Fruit fly (Drosophila melanogaster) whole organism, embryonic: ENCODE measurements around the gene Cpr67Fb.

ENCODE experiments used
- Asciz ChIP-seq: fragments of 200-800 bp; sonication (Bioruptor generic); optimal IDR thresholded peaks from 2 replicates; lab custom pipeline; 2017; ENCODE audit warnings: missing biosample characterization, mild to moderate bottlenecking, missing genetic modification characterization, missing genetic modification reagents
- Atf-2 ChIP-seq: fragments of 200-800 bp; sonication (Bioruptor generic); optimal IDR thresholded peaks from 2 replicates; lab custom pipeline; 2016; ENCODE audit warnings: missing biosample characterization, missing genetic modification characterization
- CG12744 ChIP-seq: fragments of 200-800 bp; sonication (Bioruptor generic); optimal IDR thresholded peaks from 2 replicates; lab custom pipeline; 2016; ENCODE audit warnings: missing biosample characterization, missing genetic modification characterization
- CG15696 ChIP-seq: fragments of 200-800 bp; sonication (Bioruptor generic); optimal IDR thresholded peaks from 2 replicates; lab custom pipeline; 2019; ENCODE audit warnings: missing biosample characterization, mild to moderate bottlenecking, missing genetic modification characterization, moderate library complexity
- CG16863 ChIP-seq: fragments of 200-800 bp; sonication (Bioruptor generic); optimal IDR thresholded peaks from 3 replicates; lab custom pipeline; 2016; ENCODE audit warnings: missing biosample characterization, missing genetic modification characterization
- CG17802 ChIP-seq: fragments of 200-800 bp; sonication (Bioruptor generic); optimal IDR thresholded peaks from 2 replicates; lab custom pipeline; 2018; ENCODE audit warnings: missing biosample characterization, mild to moderate bottlenecking, missing genetic modification characterization, moderate library complexity
- CG18476 ChIP-seq: fragments of 200-800 bp; sonication (Bioruptor generic); optimal IDR thresholded peaks from 2 replicates; lab custom pipeline; 2016; ENCODE audit warnings: missing biosample characterization, mild to moderate bottlenecking, missing genetic modification characterization
- CG2889 ChIP-seq: fragments of 200-800 bp; sonication (Bioruptor generic); IDR thresholded peaks from 3 replicates; pipeline ENCODE4 v1.3.6; 2022; ENCODE audit warnings: missing biosample characterization, missing genetic modification characterization
- CG4328 ChIP-seq: fragments of 200-800 bp; sonication (Bioruptor generic); optimal IDR thresholded peaks from 3 replicates; lab custom pipeline; 2017; ENCODE audit warnings: missing biosample characterization, missing genetic modification reagents, missing genetic modification characterization
- CG4424 ChIP-seq: fragments of 200-800 bp; sonication (Bioruptor generic); optimal IDR thresholded peaks from 3 replicates; lab custom pipeline; 2016; ENCODE audit warnings: missing biosample characterization, missing genetic modification characterization
- CG4707 ChIP-seq: fragments of 200-800 bp; sonication (Bioruptor generic); optimal IDR thresholded peaks from 2 replicates; lab custom pipeline; 2018; ENCODE audit warnings: missing biosample characterization, mild to moderate bottlenecking, missing genetic modification characterization, moderate library complexity
- CG6272 ChIP-seq: fragments of 200-800 bp; sonication (Bioruptor generic); IDR thresholded peaks from 2 replicates; pipeline ENCODE4 v1.3.6; 2022; ENCODE audit warnings: missing biosample characterization, missing genetic modification characterization
- CG6683 ChIP-seq: fragments of 200-800 bp; sonication (Bioruptor generic); optimal IDR thresholded peaks from 2 replicates; lab custom pipeline; 2017; ENCODE audit warnings: missing biosample characterization, mild to moderate bottlenecking, missing genetic modification characterization, missing genetic modification reagents
- CG7839 ChIP-seq: fragments of 200-800 bp; sonication (Bioruptor generic); optimal IDR thresholded peaks from 3 replicates; lab custom pipeline; 2018; ENCODE audit warnings: missing biosample characterization, mild to moderate bottlenecking, missing genetic modification characterization, moderate library complexity
- CG8924 ChIP-seq: fragments of 200-800 bp; optimal IDR thresholded peaks from 3 replicates; lab custom pipeline; 2019; ENCODE audit warnings: missing biosample characterization, mild to moderate bottlenecking, missing genetic modification characterization, moderate library complexity
- CG9215 ChIP-seq: fragments of 200-800 bp; sonication (Bioruptor generic); IDR thresholded peaks from 2 replicates; pipeline ENCODE4 v1.3.6; 2022; ENCODE audit warnings: missing biosample characterization, missing genetic modification characterization
- CG9817 ChIP-seq: fragments of 200-800 bp; sonication (Bioruptor generic); optimal IDR thresholded peaks from 2 replicates; lab custom pipeline; 2018; ENCODE audit warnings: missing biosample characterization, mild to moderate bottlenecking, missing genetic modification characterization, moderate library complexity
- CrebB ChIP-seq: fragments of 200-800 bp; sonication (Bioruptor generic); optimal IDR thresholded peaks from 3 replicates; lab custom pipeline; 2018; ENCODE audit warnings: missing biosample characterization, mild to moderate bottlenecking, missing genetic modification characterization
- Dfd ChIP-seq, 2 experiments: fragments of >200 bp; optimal IDR thresholded peaks; 2 replicates each; lab custom pipeline; 2017; ENCODE audit warnings: missing biosample characterization in 2 of 2, missing genetic modification characterization in 2 of 2
- Dp ChIP-seq: fragments of 200-800 bp; sonication (Bioruptor generic); optimal IDR thresholded peaks from 2 replicates; lab custom pipeline; 2018; ENCODE audit warnings: missing biosample characterization, mild to moderate bottlenecking, missing genetic modification characterization, moderate library complexity
- Drgx ChIP-seq: fragments of 200-800 bp; sonication (Bioruptor generic); IDR thresholded peaks from 2 replicates; pipeline ENCODE4 v1.3.6; 2022; ENCODE audit warnings: missing biosample characterization, missing genetic modification characterization
- HmgZ ChIP-seq: fragments of 200-800 bp; sonication (Bioruptor generic); optimal IDR thresholded peaks from 2 replicates; lab custom pipeline; 2018; ENCODE audit warnings: missing biosample characterization, mild to moderate bottlenecking, missing genetic modification characterization
- NFAT ChIP-seq: fragments of 200-800 bp; sonication (Bioruptor generic); IDR thresholded peaks from 2 replicates; pipeline ENCODE4 v1.3.6; 2022; ENCODE audit warnings: missing biosample characterization, missing genetic modification characterization
- Pdp1 ChIP-seq, 2 experiments: fragments of 200-800 bp; sonication (Bioruptor generic); optimal IDR thresholded peaks; 3 replicates each; lab custom pipeline; 2016; ENCODE audit warnings: missing biosample characterization in 2 of 2, missing genetic modification characterization in 2 of 2, mild to moderate bottlenecking in 1 of 2, moderate library complexity in 1 of 2
- Ravus ChIP-seq: fragments of 200-800 bp; sonication (Bioruptor generic); IDR thresholded peaks from 2 replicates; pipeline ENCODE4 v1.3.6; 2022; ENCODE audit warnings: missing biosample characterization, missing genetic modification characterization
- Scr ChIP-seq: fragments of 200-800 bp; sonication (Bioruptor generic); IDR thresholded peaks from 2 replicates; pipeline ENCODE4 v1.3.6; 2022; ENCODE audit warnings: missing biosample characterization, missing genetic modification characterization; ENCODE audit not compliant: partially characterized antibody
- TFAM ChIP-seq: fragments of 200-800 bp; sonication (Bioruptor generic); optimal IDR thresholded peaks from 2 replicates; lab custom pipeline; 2017; ENCODE audit warnings: missing biosample characterization, missing genetic modification characterization, inconsistent platforms
- Tbp ChIP-seq: fragments of >200 bp; optimal IDR thresholded peaks from 2 replicates; lab custom pipeline; 2018; ENCODE audit warnings: missing biosample characterization, missing genetic modification characterization
- Usf ChIP-seq: fragments of 200-800 bp; sonication (Bioruptor generic); optimal IDR thresholded peaks from 2 replicates; lab custom pipeline; 2017; ENCODE audit warnings: missing genotype, missing biosample characterization, missing genetic modification characterization
- ara ChIP-seq: fragments of 200-800 bp; sonication (Bioruptor generic); IDR thresholded peaks from 2 replicates; pipeline ENCODE4 v1.3.6; 2022; ENCODE audit warnings: missing biosample characterization, missing genetic modification characterization
- ato ChIP-seq: fragments of 200-800 bp; sonication (Bioruptor generic); IDR thresholded peaks from 2 replicates; pipeline ENCODE4 v1.3.6; 2022; ENCODE audit warnings: missing biosample characterization, missing genetic modification characterization; ENCODE audit not compliant: partially characterized antibody
- az2 ChIP-seq: fragments of 200-800 bp; sonication (Bioruptor generic); optimal IDR thresholded peaks from 3 replicates; lab custom pipeline; 2016; ENCODE audit warnings: missing biosample characterization, missing genetic modification characterization
- bab2 ChIP-seq: fragments of 200-800 bp; sonication (Bioruptor generic); optimal IDR thresholded peaks from 2 replicates; lab custom pipeline; 2016; ENCODE audit warnings: missing biosample characterization, missing genetic modification characterization
- chinmo ChIP-seq: fragments of 200-800 bp; sonication (Bioruptor generic); IDR thresholded peaks from 4 replicates; pipeline ENCODE4 v1.3.6; 2022; ENCODE audit warnings: missing biosample characterization, missing genetic modification characterization; ENCODE audit not compliant: partially characterized antibody
- croc ChIP-seq: fragments of 200-800 bp; sonication (Bioruptor generic); conservative IDR thresholded peaks from 3 replicates; pipeline ENCODE4 v1.3.6; 2022; ENCODE audit warnings: missing biosample characterization, missing genetic modification characterization
- crp ChIP-seq, 2 experiments: fragments of 200-800 bp; sonication (Bioruptor generic); optimal IDR thresholded peaks; 2 replicates in 1 of 2; 3 replicates in 1 of 2; lab custom pipeline; 2017; ENCODE audit warnings: missing biosample characterization in 2 of 2, missing genetic modification characterization in 2 of 2, mild to moderate bottlenecking in 1 of 2, moderate library complexity in 1 of 2
- dysf ChIP-seq: fragments of 200-800 bp; sonication (Bioruptor generic); IDR thresholded peaks from 3 replicates; pipeline ENCODE4 v1.3.6; 2022; ENCODE audit warnings: missing biosample characterization, missing genetic modification characterization
- ems ChIP-seq: fragments of 200-800 bp; sonication (Bioruptor generic); optimal IDR thresholded peaks from 3 replicates; lab custom pipeline; 2016; ENCODE audit warnings: missing biosample characterization, missing genetic modification characterization
- gt ChIP-seq: fragments of 200-800 bp; sonication (Bioruptor generic); IDR thresholded peaks from 2 replicates; pipeline ENCODE4 v1.3.6; 2022; ENCODE audit warnings: missing biosample characterization, missing genetic modification characterization
- h ChIP-seq: fragments of >200 bp; optimal IDR thresholded peaks from 2 replicates; lab custom pipeline; 2017
- hb ChIP-seq: fragments of 200-800 bp; sonication (Bioruptor generic); IDR thresholded peaks from 3 replicates; pipeline ENCODE4 v1.3.6; 2022; ENCODE audit warnings: missing biosample characterization, missing genetic modification characterization; ENCODE audit not compliant: partially characterized antibody
- kni ChIP-seq: fragments of 200-800 bp; sonication (Bioruptor generic); optimal IDR thresholded peaks from 3 replicates; lab custom pipeline; 2017; ENCODE audit warnings: mild to moderate bottlenecking, missing biosample characterization, missing genetic modification reagents, missing genetic modification characterization
- mam ChIP-seq: fragments of 200-800 bp; sonication (Bioruptor generic); optimal IDR thresholded peaks from 3 replicates; lab custom pipeline; 2016; ENCODE audit warnings: missing biosample characterization, missing genetic modification characterization
- pfk ChIP-seq: fragments of 200-800 bp; sonication (Bioruptor generic); optimal IDR thresholded peaks from 2 replicates; lab custom pipeline; 2018; ENCODE audit warnings: missing biosample characterization, mild to moderate bottlenecking, missing genetic modification characterization, moderate library complexity
- sna ChIP-seq: fragments of 200-800 bp; sonication (Bioruptor generic); IDR thresholded peaks from 2 replicates; pipeline ENCODE4 v1.3.6; 2022; ENCODE audit warnings: missing biosample characterization, missing genetic modification characterization; ENCODE audit not compliant: partially characterized antibody
- toy ChIP-seq: fragments of 200-800 bp; sonication (Bioruptor generic); IDR thresholded peaks from 2 replicates; pipeline ENCODE4 v1.3.6; 2022; ENCODE audit warnings: missing biosample characterization, missing genetic modification characterization
- tx ChIP-seq: fragments of 200-800 bp; sonication (Bioruptor generic); optimal IDR thresholded peaks from 2 replicates; lab custom pipeline; 2016; ENCODE audit warnings: missing biosample characterization, missing genetic modification characterization
- vfl ChIP-seq: fragments of 200-800 bp; sonication (Bioruptor generic); optimal IDR thresholded peaks from 2 replicates; lab custom pipeline; 2016; ENCODE audit warnings: missing biosample characterization, missing genetic modification characterization
- zfh2 ChIP-seq: fragments of 200-800 bp; sonication (Bioruptor generic); optimal IDR thresholded peaks from 2 replicates; lab custom pipeline; 2016; ENCODE audit warnings: missing biosample characterization, missing genetic modification characterization

The Cpr67Fb gene

DNA sequence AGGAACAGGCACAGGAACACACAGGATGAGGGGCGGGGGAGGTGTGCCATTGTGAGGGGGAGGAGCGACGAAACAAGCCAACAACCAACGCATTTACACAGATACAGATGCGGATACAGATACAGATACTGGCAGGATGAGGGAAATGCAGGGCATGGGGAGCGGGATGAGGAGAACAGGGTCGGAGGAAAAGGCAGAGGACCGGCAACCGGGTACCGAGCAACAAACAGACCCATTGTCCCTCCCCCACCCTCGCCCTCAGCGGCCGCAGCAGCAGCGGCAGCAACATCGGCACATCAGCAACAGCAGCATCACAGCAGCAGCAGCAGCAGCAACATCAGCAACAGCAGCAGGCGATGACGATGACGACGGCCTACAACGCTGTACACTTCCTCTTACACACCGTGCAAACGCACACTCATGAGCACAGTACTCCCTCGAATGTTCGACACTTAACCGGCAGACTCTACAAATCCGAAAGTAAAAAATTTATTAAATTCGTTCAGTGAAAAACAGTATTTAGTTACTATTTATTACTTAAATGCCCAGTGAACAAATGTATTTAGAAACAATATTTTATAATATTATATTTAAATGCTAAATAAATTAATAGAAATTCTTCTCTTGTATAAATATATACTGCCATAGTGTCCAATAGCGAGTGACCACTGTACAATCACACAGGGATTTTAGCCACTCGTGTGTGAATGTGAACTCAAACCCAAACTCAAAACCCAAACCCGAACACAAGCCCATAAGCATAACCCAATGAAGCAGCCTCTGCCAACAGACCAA lies 38.4 kb upstream of the Cpr67Fb start (continued):
- no peak for TF ChIP-seq NFAT (GFP tag; lab: Robert Waterston, UW)
- TF ChIP-seq Atf-2 (GFP tag; lab: Kevin White, UChicago), result no peak
- TF ChIP-seq gt (GFP tag; lab: Robert Waterston, UW), result no peak
- no peak for TF ChIP-seq zfh2
- TF ChIP-seq CG17802 (tag; lab: Kevin White, UChicago), result peak; percentile 57
- TF ChIP-seq crp (GFP tag; optimal IDR thresholded peaks at IDR 0.05; lab: Kevin White, UChicago), result peak in 1 of 2 experiments; percentile 35
- peak; percentile 64; the same call in 2 of the 4 replicates for TF ChIP-seq chinmo (GFP tag; lab: Robert Waterston, UW)
- no peak for TF ChIP-seq tx (GFP tag; lab: Kevin White, UChicago)
- TF ChIP-seq TFAM (GFP tag; lab: Kevin White, UChicago), result no peak
- peak; percentile 91 for TF ChIP-seq Drgx
- TF ChIP-seq CrebB (tag; lab: Kevin White, UChicago), result peak; percentile 71
- TF ChIP-seq CG18476 (GFP tag; lab: Kevin White, UChicago), result peak; percentile 65
- peak; percentile 85 for TF ChIP-seq Asciz (GFP tag; lab: Kevin White, UChicago)
- peak; percentile 75 for TF ChIP-seq HmgZ (tag; lab: Kevin White, UChicago)
- no peak for TF ChIP-seq Tbp (GFP tag; lab: Kevin White, UChicago)
- no peak for TF ChIP-seq Pdp1 (GFP tag; optimal IDR thresholded peaks at IDR 0.05; lab: Kevin White, UChicago)
- TF ChIP-seq CG6683, result peak; percentile 82
- TF ChIP-seq CG12744 (GFP tag; lab: Kevin White, UChicago), result no peak
- TF ChIP-seq toy (GFP tag; lab: Robert Waterston, UW), result no peak
- peak; percentile 87 for TF ChIP-seq CG9215 (GFP tag; lab: Robert Waterston, UW)
- TF ChIP-seq az2 (GFP tag; lab: Kevin White, UChicago), result peak; percentile 78
- peak; percentile 89 for TF ChIP-seq dysf
- TF ChIP-seq ato (GFP tag; lab: Robert Waterston, UW), result 0 out of 2 replicates have a peak, but pooled peaks have one; percentile 21
- TF ChIP-seq CG7839 (tag; lab: Kevin White, UChicago), result peak; percentile 93
- TF ChIP-seq Usf (GFP tag; lab: Kevin White, UChicago), result peak; percentile 76
- TF ChIP-seq pfk (GFP tag; lab: Kevin White, UChicago), result no peak
- TF ChIP-seq CG4707 (GFP tag; lab: Kevin White, UChicago), result peak; percentile 52
- TF ChIP-seq Scr, result no peak
- no peak for TF ChIP-seq sna
- TF ChIP-seq CG4424 (GFP tag; lab: Kevin White, UChicago), result peak; percentile 54
- TF ChIP-seq Ravus (GFP tag; lab: Robert Waterston, UW), result peak; percentile 41
- peak; percentile 34 for TF ChIP-seq bab2
- TF ChIP-seq ems (GFP tag; lab: Kevin White, UChicago), result peak; percentile 27
- TF ChIP-seq hb, result no peak
- TF ChIP-seq CG6272, result peak; percentile 67
- peak; percentile 75 for TF ChIP-seq CG9817 (tag; lab: Kevin White, UChicago)
- peak; percentile 35 for TF ChIP-seq mam
- TF ChIP-seq CG16863 (GFP tag; lab: Kevin White, UChicago), result no peak
- peak; percentile 94 for TF ChIP-seq CG8924 (tag; lab: Kevin White, UChicago)
- TF ChIP-seq h, result no peak
- no peak for TF ChIP-seq Dfd (GFP tag; optimal IDR thresholded peaks at IDR 0.05; lab: Kevin White, UChicago)
- TF ChIP-seq CG2889 (GFP tag; lab: Robert Waterston, UW), result peak; percentile 57; the same call in 1 of the 3 replicates
- TF ChIP-seq Dp, result no peak
- peak; percentile 81 for TF ChIP-seq ara (GFP tag; lab: Robert Waterston, UW)
- TF ChIP-seq kni (GFP tag; lab: Kevin White, UChicago), result peak; percentile 5
- TF ChIP-seq croc (GFP tag; lab: Robert Waterston, UW), result peak; percentile 93
- TF ChIP-seq CG4328 (GFP tag; lab: Kevin White, UChicago), result peak; percentile 77
- TF ChIP-seq vfl, result no peak
- peak; percentile 97 for TF ChIP-seq CG15696
